Worm (Caenorhabditis elegans): ENCODE data around the gene D2045.8.
A peak's percentile ranks its signal among the peaks of the same experiment; 100 is the strongest.

ce11 chrIII:10505182-10505581, 23.1 kb downstream of the D2045.8 start, which contains the start of the genes taf-11.3 and urm-1:
- TF ChIP-seq pha-4 (tag; optimal IDR thresholded peaks at IDR 0.05) (no peak), elt-2 (tag; optimal IDR thresholded peaks at IDR 0.05) (no peak), nfya-1 (tag; optimal IDR thresholded peaks at IDR 0.05) (peak; percentile 56), nhr-232 (tag; optimal IDR thresholded peaks at IDR 0.05) (no peak), pag-3 (tag; optimal IDR thresholded peaks at IDR 0.05; ENCODE audit: borderline replicate concordance) (no peak), ets-4 (tag; optimal IDR thresholded peaks at IDR 0.05) (no peak), ceh-18 (tag; optimal IDR thresholded peaks at IDR 0.05) (no peak), gmeb-2 (tag; optimal IDR thresholded peaks at IDR 0.05) (no peak), hlh-6 (tag; optimal IDR thresholded peaks at IDR 0.05) (no peak), ahr-1 (tag; optimal IDR thresholded peaks at IDR 0.05) (no peak), ama-1 (optimal IDR thresholded peaks at IDR 0.05) (no peak), ceh-30 (tag; optimal IDR thresholded peaks at IDR 0.05) (no peak), sox-4 (tag; optimal IDR thresholded peaks at IDR 0.05) (no peak), pqm-1 (tag; optimal IDR thresholded peaks at IDR 0.05) (no peak)
